Fruit fly (Drosophila melanogaster) whole organism, wandering third instar larva: ENCODE results near the gene CG14932.

Experiments
- Rel ChIP-seq, 2 experiments: fragments of 200-800 bp; sonication (Bioruptor generic) in 1 of 2; optimal IDR thresholded peaks; 2 replicates in 1 of 2; 3 replicates in 1 of 2; lab custom pipeline; 2016 to 2019; ENCODE audit warnings: mild to moderate bottlenecking in 2 of 2, missing biosample characterization in 2 of 2, missing genetic modification characterization in 2 of 2, moderate library complexity in 1 of 2
- br ChIP-seq: fragments of 200-800 bp; sonication (Bioruptor generic); optimal IDR thresholded peaks from 2 replicates; lab custom pipeline; 2016; ENCODE audit warnings: missing biosample characterization, missing genetic modification characterization
- dmrt93B ChIP-seq: fragments of 200-800 bp; sonication (Bioruptor generic); optimal IDR thresholded peaks from 2 replicates; lab custom pipeline; 2018; ENCODE audit warnings: missing biosample characterization, mild to moderate bottlenecking, missing genetic modification characterization
- h ChIP-seq: fragments of 200-800 bp; sonication (Bioruptor generic); optimal IDR thresholded peaks from 3 replicates; lab custom pipeline; 2016; ENCODE audit warnings: missing biosample characterization, mild to moderate bottlenecking, missing genetic modification characterization

DNA sequence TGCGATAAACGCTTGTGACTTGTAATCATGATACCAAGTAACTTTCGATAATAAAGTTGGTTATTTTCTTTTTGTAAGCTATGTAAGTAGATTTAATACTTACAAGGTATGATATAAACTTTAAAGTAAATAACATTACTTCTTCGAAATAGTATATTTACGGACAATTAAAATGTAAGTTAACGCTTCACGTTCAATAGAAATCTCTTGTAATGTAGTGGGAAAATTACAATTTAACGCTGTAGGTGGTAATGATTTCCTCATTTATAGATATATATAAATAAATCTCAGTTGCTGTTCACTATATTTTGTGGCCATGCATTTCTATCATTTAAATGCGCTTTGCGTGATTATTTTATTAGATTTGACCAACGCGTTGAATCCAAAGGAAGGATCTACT lies 47.7 kb downstream of the CG14932 start, which contains the start of gene Sfp33A2:
- TF ChIP-seq Rel (GFP tag; optimal IDR thresholded peaks at IDR 0.05; lab: Kevin White, UChicago) (no peak), Rel (tag; optimal IDR thresholded peaks at IDR 0.05; lab: Kevin White, UChicago) (no peak), dmrt93B (GFP tag; lab: Kevin White, UChicago) (no peak), br (GFP tag; lab: Kevin White, UChicago) (no peak), h (GFP tag; lab: Kevin White, UChicago) (no peak)
